Worm (Caenorhabditis elegans): ENCODE results near the gene sdz-5.

DNA sequence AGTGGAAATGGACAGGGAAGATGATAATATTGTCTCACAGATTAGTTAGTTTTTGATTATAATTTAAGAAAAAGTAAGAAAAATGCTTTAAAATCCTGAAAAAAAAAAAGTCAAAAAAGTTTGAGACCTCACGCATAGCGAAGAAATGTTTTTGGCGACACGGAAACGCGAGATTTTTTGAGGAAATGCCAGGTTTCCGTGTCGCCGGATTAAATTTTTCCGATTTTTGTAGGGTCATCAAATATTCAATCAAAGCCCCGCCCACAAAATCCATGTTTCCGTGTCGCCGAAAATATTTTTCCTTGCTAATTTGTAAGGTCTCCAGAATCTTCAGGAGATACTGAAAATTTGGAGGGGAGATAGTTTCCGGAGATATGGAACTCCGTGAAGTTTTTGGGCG is 16.2 kb upstream of the sdz-5 start:
- TF ChIP-seq ama-1 (optimal IDR thresholded peaks at IDR 0.05) (no peak), ceh-36 (tag; optimal IDR thresholded peaks at IDR 0.05) (no peak), sea-1 (GFP tag; conservative IDR thresholded peaks at IDR 0.05) (no peak), flt-1 (GFP tag; IDR thresholded peaks at IDR 0.05) (no peak)

Measured in whole organism, early embryonic.